Worm (Caenorhabditis elegans) whole organism, early embryonic: ENCODE measurements around the gene tmem-138.

Experiments used
- F13C5.2 ChIP-seq: sonication (generic microtip); optimal IDR thresholded peaks from 2 replicates; lab custom pipeline; 2017; ENCODE audit warnings: mild to moderate bottlenecking, missing genetic modification characterization, inconsistent platforms, missing compliant biosample characterization
- ama-1 ChIP-seq: fragments of 150-350 bp; optimal IDR thresholded peaks from 2 replicates; lab custom pipeline; 2014
- ceh-13 ChIP-seq: fragments of 200-800 bp; sonication (Bioruptor generic); optimal IDR thresholded peaks from 2 replicates; lab custom pipeline; 2018; ENCODE audit warnings: mild to moderate bottlenecking, missing genetic modification characterization, missing compliant biosample characterization
- ceh-36 ChIP-seq: sonication (generic microtip); optimal IDR thresholded peaks from 2 replicates; lab custom pipeline; 2016; ENCODE audit warnings: missing genetic modification characterization, inconsistent platforms, missing compliant biosample characterization
- ets-7 ChIP-seq: sonication (generic microtip); optimal IDR thresholded peaks from 2 replicates; lab custom pipeline; 2016; ENCODE audit warnings: missing genotype, missing genetic modification characterization, missing compliant biosample characterization
- hmg-4 ChIP-seq: fragments of 200-800 bp; sonication (Bioruptor generic); optimal IDR thresholded peaks from 2 replicates; lab custom pipeline; 2018; ENCODE audit warnings: mild to moderate bottlenecking, missing genetic modification characterization, missing compliant biosample characterization
- hnd-1 ChIP-seq: sonication (generic microtip); optimal IDR thresholded peaks from 2 replicates; lab custom pipeline; 2016; ENCODE audit warnings: missing genetic modification characterization, missing compliant biosample characterization
- scrt-1 ChIP-seq: fragments of 200-800 bp; sonication (Bioruptor generic); IDR thresholded peaks from 2 replicates; pipeline ENCODE4 v1.3.6; 2022; ENCODE audit warnings: missing genetic modification characterization, missing compliant biosample characterization
- sea-1 ChIP-seq: fragments of 200-800 bp; sonication (Bioruptor generic); conservative IDR thresholded peaks from 2 replicates; pipeline ENCODE4 v1.3.6; 2022; ENCODE audit warnings: missing genetic modification characterization, missing compliant biosample characterization
- tra-4 ChIP-seq: sonication (generic microtip); optimal IDR thresholded peaks from 2 replicates; lab custom pipeline; 2017; ENCODE audit warnings: missing genetic modification characterization, missing compliant biosample characterization

- TF ChIP-seq ama-1 (no peak), sea-1 (GFP tag; lab: Robert Waterston, UW) (no peak), tra-4 (no peak), hnd-1 (tag; lab: Kevin White, UChicago) (no peak), hmg-4 (GFP tag; lab: Kevin White, UChicago) (no peak), F13C5.2 (tag; lab: Kevin White, UChicago) (no peak), ceh-13 (no peak), scrt-1 (no peak), ceh-36 (no peak), ets-7 (tag; lab: Kevin White, UChicago) (no peak)
Observed at ce11 chrII:8149930-8150329, 7.2 kb upstream of the tmem-138 start, which contains the start of gene F10B5.3.
